Fruit fly (Drosophila melanogaster): ENCODE results near the gene cal1.

cal1 gene

dm6 chr3R:17059100-17059810 lies 28.8 kb upstream of the cal1 start (continued):
- TF ChIP-seq CG12071 (GFP tag; optimal IDR thresholded peaks at IDR 0.05) (no peak), CG14050 (GFP tag; IDR thresholded peaks at IDR 0.05) (no peak), CG18619 (GFP tag; optimal IDR thresholded peaks at IDR 0.05) (no peak), CG13296 (GFP tag; optimal IDR thresholded peaks at IDR 0.05) (no peak), Dll (GFP tag; IDR thresholded peaks at IDR 0.05; ENCODE audit: partially characterized antibody) (no peak), CG14965 (GFP tag; optimal IDR thresholded peaks at IDR 0.05; ENCODE audit: borderline replicate concordance) (no peak), bcd (GFP tag; optimal IDR thresholded peaks at IDR 0.05) (peak; percentile 25), ase (GFP tag; IDR thresholded peaks at IDR 0.05) (no peak), CG10543 (GFP tag; optimal IDR thresholded peaks at IDR 0.05) (no peak), ssp (GFP tag; IDR thresholded peaks at IDR 0.05) (no peak), lola (GFP tag; optimal IDR thresholded peaks at IDR 0.05) (peak in 2 of 3 experiments; percentile 5 to 40), sima (GFP tag; optimal IDR thresholded peaks at IDR 0.05) (no peak), otp (GFP tag; IDR thresholded peaks at IDR 0.05) (no peak), gro (GFP tag; optimal IDR thresholded peaks at IDR 0.05) (no peak), CG13424 (tag; optimal IDR thresholded peaks at IDR 0.05) (no peak), CG5953 (GFP tag; IDR thresholded peaks at IDR 0.05) (no peak), NFAT (GFP tag; IDR thresholded peaks at IDR 0.05) (no peak; the same call in 1 of the 2 replicates), Dip3 (GFP tag; optimal IDR thresholded peaks at IDR 0.05) (no peak), Nf-YB (GFP tag; optimal IDR thresholded peaks at IDR 0.05) (no peak), Drgx (GFP tag; IDR thresholded peaks at IDR 0.05) (peak; percentile 36; the same call in 1 of the 2 replicates), Spps (tag; optimal IDR thresholded peaks at IDR 0.05) (no peak), CG7357 (GFP tag; IDR thresholded peaks at IDR 0.05) (no peak), CG31365 (tag; optimal IDR thresholded peaks at IDR 0.05) (no peak), H15 (GFP tag; IDR thresholded peaks at IDR 0.05) (no peak), CG13123 (GFP tag; optimal IDR thresholded peaks at IDR 0.05) (no peak), CrebB (tag; optimal IDR thresholded peaks at IDR 0.05) (no peak), Bdp1 (GFP tag; optimal IDR thresholded peaks at IDR 0.05) (no peak), CG11696 (GFP tag; IDR thresholded peaks at IDR 0.05) (no peak), CG12391 (tag; optimal IDR thresholded peaks at IDR 0.05) (no peak), grn (GFP tag; optimal IDR thresholded peaks at IDR 0.05) (no peak), Eip74EF (GFP tag; optimal IDR thresholded peaks at IDR 0.05) (no peak), CG6175 (GFP tag; IDR thresholded peaks at IDR 0.05) (0 out of 3 replicates have a peak, but pooled peaks have one; percentile 8), abd-A (tag; optimal IDR thresholded peaks at IDR 0.05) (no peak), Dip2 (GFP tag; IDR thresholded peaks at IDR 0.05) (no peak), HmgD (GFP tag; optimal IDR thresholded peaks at IDR 0.05) (no peak), CG4282 (GFP tag; optimal IDR thresholded peaks at IDR 0.05) (no peak), z (GFP tag; IDR thresholded peaks at IDR 0.05) (no peak), dmrt11E (tag; optimal IDR thresholded peaks at IDR 0.05) (peak; percentile 18), CG18262 (tag; optimal IDR thresholded peaks at IDR 0.05) (peak; percentile 25), Mrtf (GFP tag; IDR thresholded peaks at IDR 0.05) (no peak), Jarid2 (GFP tag; optimal IDR thresholded peaks at IDR 0.05) (peak; percentile 5), HLH4C (GFP tag; IDR thresholded peaks at IDR 0.05; ENCODE audit: partially characterized antibody) (no peak), vnd (GFP tag; IDR thresholded peaks at IDR 0.05; ENCODE audit: partially characterized antibody) (no peak), lmd (GFP tag; IDR thresholded peaks at IDR 0.05) (no peak), Ptx1 (GFP tag; IDR thresholded peaks at IDR 0.05) (no peak), pros (GFP tag; optimal IDR thresholded peaks at IDR 0.05) (no peak), CG32532 (GFP tag; IDR thresholded peaks at IDR 0.05) (no peak), zen2 (GFP tag; IDR thresholded peaks at IDR 0.05; ENCODE audit: partially characterized antibody) (no peak), CG14441 (GFP tag; IDR thresholded peaks at IDR 0.05) (no peak; the same call in 1 of the 2 replicates), Lpt (GFP tag; optimal IDR thresholded peaks at IDR 0.05) (no peak)

Data from whole organism, embryonic.